Worm (Caenorhabditis elegans) whole organism, L4 larva: ENCODE data around the gene F52C6.2.
A peak's percentile ranks its signal among the peaks of the same experiment; 100 is the strongest.

Source experiments
- D1046.2 ChIP-seq: fragments of 200-800 bp; sonication (Bioruptor generic); IDR thresholded peaks from 2 replicates; pipeline ENCODE4 v1.3.6; 2022; ENCODE audit warnings: missing genetic modification characterization, missing compliant biosample characterization
- F10B5.3 ChIP-seq: sonication (generic microtip); optimal IDR thresholded peaks from 2 replicates; lab custom pipeline; 2016; ENCODE audit warnings: mild to moderate bottlenecking, missing genetic modification characterization, missing compliant biosample characterization
- F49E8.2 ChIP-seq: sonication (generic microtip); optimal IDR thresholded peaks from 2 replicates; lab custom pipeline; 2016; ENCODE audit warnings: missing compliant biosample characterization, mild to moderate bottlenecking, missing genetic modification characterization, borderline replicate concordance
- R02D3.7 ChIP-seq: fragments of 150-350 bp; sonication (generic microtip); optimal IDR thresholded peaks from 3 replicates; lab custom pipeline; 2014; ENCODE audit warnings: missing biosample characterization, missing genetic modification characterization
- Y48G9A.11 ChIP-seq: fragments of 200-800 bp; sonication (Bioruptor generic); IDR thresholded peaks from 2 replicates; pipeline ENCODE4 v1.3.6; 2022; ENCODE audit warnings: missing genetic modification reagents, missing genetic modification characterization, missing compliant biosample characterization
- Y5F2A.4 ChIP-seq: fragments of 200-800 bp; sonication (Bioruptor generic); optimal IDR thresholded peaks from 2 replicates; lab custom pipeline; 2018; ENCODE audit warnings: mild to moderate bottlenecking, missing genetic modification characterization, missing compliant biosample characterization
- ZK546.5 ChIP-seq, 2 experiments: sonication (generic microtip); optimal IDR thresholded peaks; 2 replicates each; lab custom pipeline; 2017; ENCODE audit warnings: missing biosample characterization in 2 of 2, missing genetic modification characterization in 2 of 2
- aha-1 ChIP-seq: fragments of 150-350 bp; peaks from one replicate; lab custom pipeline; 2014; ENCODE audit warnings: missing biosample characterization, missing genetic modification characterization
- ceh-20 ChIP-seq: fragments of 200-800 bp; sonication (Bioruptor generic); IDR thresholded peaks from 2 replicates; pipeline ENCODE4 v1.3.6; 2022; ENCODE audit warnings: missing genetic modification reagents, missing genetic modification characterization, missing compliant biosample characterization
- ceh-44 ChIP-seq: fragments of 200-800 bp; sonication (Bioruptor generic); IDR thresholded peaks from 2 replicates; pipeline ENCODE4 v1.3.6; 2022; ENCODE audit warnings: missing genetic modification reagents, missing genetic modification characterization, missing compliant biosample characterization
- cey-2 ChIP-seq: sonication (generic microtip); optimal IDR thresholded peaks from 3 replicates; lab custom pipeline; 2017; ENCODE audit warnings: missing genetic modification characterization, mild to moderate bottlenecking, missing compliant biosample characterization, antibody characterized with exemption, borderline replicate concordance; ENCODE audit not compliant: insufficient read depth
- daf-12 ChIP-seq: fragments of 150-350 bp; optimal IDR thresholded peaks from 2 replicates; lab custom pipeline; 2014; ENCODE audit warnings: missing biosample characterization, missing genetic modification reagents, missing genetic modification characterization
- dmd-8 ChIP-seq: fragments of 200-800 bp; sonication (Bioruptor generic); IDR thresholded peaks from 2 replicates; pipeline ENCODE4 v1.3.6; 2022; ENCODE audit warnings: missing genetic modification characterization, missing compliant biosample characterization
- dpl-1 ChIP-seq: fragments of 150-350 bp; optimal IDR thresholded peaks from 2 replicates; lab custom pipeline; 2014; ENCODE audit warnings: missing biosample characterization, missing genetic modification reagents, missing genetic modification characterization
- duxl-1 ChIP-seq: sonication (generic microtip); optimal IDR thresholded peaks from 2 replicates; lab custom pipeline; 2016; ENCODE audit warnings: mild to moderate bottlenecking, missing genetic modification characterization, moderate library complexity, missing compliant biosample characterization; ENCODE audit not compliant: poor library complexity
- dve-1 ChIP-seq: sonication (generic microtip); optimal IDR thresholded peaks from 2 replicates; lab custom pipeline; 2017; ENCODE audit warnings: antibody characterized with exemption, mild to moderate bottlenecking, missing genetic modification characterization, missing compliant biosample characterization; ENCODE audit not compliant: insufficient read depth
- egl-43 ChIP-seq: fragments of 200-800 bp; sonication (Bioruptor generic); IDR thresholded peaks from 2 replicates; pipeline ENCODE4 v1.3.6; 2022; ENCODE audit warnings: missing genetic modification reagents, missing genetic modification characterization, missing compliant biosample characterization
- gei-8 ChIP-seq: fragments of 200-800 bp; sonication (Bioruptor generic); optimal IDR thresholded peaks from 2 replicates; lab custom pipeline; 2018; ENCODE audit warnings: mild to moderate bottlenecking, missing genetic modification characterization, missing compliant biosample characterization
- lin-29 ChIP-seq: fragments of 200-800 bp; sonication (Bioruptor generic); IDR thresholded peaks from 2 replicates; pipeline ENCODE4 v1.3.6; 2022; ENCODE audit warnings: missing genetic modification reagents, missing genetic modification characterization, missing compliant biosample characterization
- lin-38 ChIP-seq: fragments of 200-800 bp; sonication (Bioruptor generic); IDR thresholded peaks from 2 replicates; pipeline ENCODE4 v1.3.6; 2022; ENCODE audit warnings: missing genetic modification reagents, missing genetic modification characterization, missing compliant biosample characterization
- madf-5 ChIP-seq, 2 experiments: fragments of 200-800 bp; sonication (Bioruptor generic); IDR thresholded peaks; 2 replicates each; pipeline ENCODE4 v1.3.6; 2022; ENCODE audit warnings: missing compliant biosample characterization in 2 of 2, missing genetic modification characterization in 2 of 2
- mdt-29 ChIP-seq: fragments of 200-800 bp; sonication (Bioruptor generic); IDR thresholded peaks from 2 replicates; pipeline ENCODE4 v1.3.6; 2022; ENCODE audit warnings: missing genetic modification reagents, missing genetic modification characterization, missing compliant biosample characterization
- mxl-2 ChIP-seq: fragments of 200-800 bp; sonication (Bioruptor generic); conservative IDR thresholded peaks from 2 replicates; pipeline ENCODE4 v1.3.6; 2022; ENCODE audit warnings: missing genetic modification reagents, missing genetic modification characterization, missing compliant biosample characterization
- nhr-10 ChIP-seq: fragments of 150-350 bp; optimal IDR thresholded peaks from 2 replicates; lab custom pipeline; 2014; ENCODE audit warnings: missing biosample characterization, missing genetic modification characterization
- nhr-48 ChIP-seq: sonication (generic microtip); optimal IDR thresholded peaks from 2 replicates; lab custom pipeline; 2016; ENCODE audit warnings: mild to moderate bottlenecking, missing genetic modification characterization, missing compliant biosample characterization
- nhr-77 ChIP-seq: fragments of 150-350 bp; optimal IDR thresholded peaks from 2 replicates; lab custom pipeline; 2014; ENCODE audit warnings: missing biosample characterization, missing genetic modification characterization
- pha-4 ChIP-seq, 2 experiments: fragments of 150-350 bp in 1 of 2; fragments of 200-800 bp in 1 of 2; sonication (Bioruptor generic) in 1 of 2; IDR thresholded peaks in 1 of 2; optimal IDR thresholded peaks in 1 of 2; 2 replicates each; pipeline versions ENCODE4 v1.3.6 to Lab custom; 2014 to 2022; ENCODE audit warnings: missing genetic modification characterization in 2 of 2, missing genetic modification reagents in 2 of 2, missing biosample characterization in 1 of 2, missing compliant biosample characterization in 1 of 2
- php-3 ChIP-seq: fragments of 200-800 bp; sonication (Bioruptor generic); IDR thresholded peaks from 2 replicates; pipeline ENCODE4 v1.3.6; 2022; ENCODE audit warnings: missing genetic modification reagents, missing genetic modification characterization, missing compliant biosample characterization
- saeg-2 ChIP-seq: fragments of 200-800 bp; sonication (Bioruptor generic); IDR thresholded peaks from 2 replicates; pipeline ENCODE4 v1.3.6; 2022; ENCODE audit warnings: missing genetic modification reagents, missing genetic modification characterization, missing compliant biosample characterization
- tra-1 ChIP-seq: fragments of 200-800 bp; sonication (Bioruptor generic); IDR thresholded peaks from 2 replicates; pipeline ENCODE4 v1.3.6; 2022; ENCODE audit warnings: missing genetic modification reagents, missing genetic modification characterization, missing compliant biosample characterization
- unc-39 ChIP-seq: sonication (generic microtip); optimal IDR thresholded peaks from 2 replicates; lab custom pipeline; 2017; ENCODE audit warnings: missing biosample characterization, missing genetic modification characterization
- unc-62 ChIP-seq, 3 experiments: fragments of 150-350 bp in 1 of 3; sonication (generic microtip); optimal IDR thresholded peaks in 2 of 3; peaks in 1 of 3; 1 replicate in 1 of 3; 2 replicates in 2 of 3; lab custom pipeline; 2014 to 2017; ENCODE audit warnings: missing biosample characterization in 3 of 3, missing genetic modification characterization in 3 of 3, missing genetic modification reagents in 3 of 3, missing genotype in 1 of 3
- ztf-11 ChIP-seq: fragments of 150-350 bp; optimal IDR thresholded peaks from 2 replicates; lab custom pipeline; 2014; ENCODE audit warnings: missing biosample characterization, missing genetic modification characterization

F52C6.2 gene

DNA sequence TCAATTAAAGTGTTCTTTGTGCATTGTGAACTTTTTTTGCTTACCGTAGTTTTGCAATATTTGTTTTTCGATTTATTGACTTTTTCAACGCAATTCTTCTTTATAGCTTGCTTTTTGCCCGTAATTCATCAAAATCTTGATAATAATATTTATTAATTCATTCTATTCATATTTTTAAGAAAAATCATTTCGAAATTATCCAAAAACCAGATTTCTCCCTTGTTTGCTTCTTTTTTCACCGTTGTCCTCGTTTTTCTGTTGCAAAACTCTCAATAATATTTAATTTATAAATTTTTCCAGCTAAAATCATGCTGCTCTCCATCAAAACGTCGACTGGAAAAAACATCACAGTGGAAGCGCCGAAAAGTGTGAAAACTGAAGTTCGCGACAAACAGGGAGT, 1.8 kb upstream of the F52C6.2 start, which contains the start of gene F52C6.3:
TSS of gene F52C6.3 (plus strand) at position 301 of the 400 bp plus-strand sequence.
- TF ChIP-seq nhr-48 (tag; lab: Kevin White, UChicago), result no peak
- TF ChIP-seq duxl-1 (tag; lab: Kevin White, UChicago), result no peak
- TF ChIP-seq pha-4 (GFP tag; IDR thresholded peaks at IDR 0.05; lab: Robert Waterston, UW), result no peak
- no peak for TF ChIP-seq pha-4 (tag; optimal IDR thresholded peaks at IDR 0.05; lab: Kevin White, UChicago)

DNA sequence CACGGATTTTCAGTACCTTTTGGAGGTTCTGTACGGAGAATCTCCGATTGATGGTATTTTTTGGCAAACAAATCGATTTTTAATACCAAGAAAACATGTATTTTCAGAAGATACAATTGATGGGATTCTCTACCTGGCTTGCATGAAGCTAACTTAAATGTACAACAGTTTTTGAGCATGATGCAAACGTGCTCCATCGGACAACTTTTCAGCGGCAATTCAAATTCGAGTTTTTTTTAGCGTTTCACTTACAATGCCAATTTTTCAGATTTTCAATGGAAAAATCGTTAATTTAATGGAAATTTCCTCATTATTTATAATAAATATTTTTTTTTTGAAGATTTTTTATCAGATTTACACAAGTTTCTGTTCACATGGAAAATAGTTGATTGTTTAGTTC, 2.3 kb downstream of the F52C6.2 start:
- TF ChIP-seq ceh-44 (GFP tag; lab: Robert Waterston, UW), result no peak
- peak; percentile 25 for TF ChIP-seq aha-1 (tag; lab: Kevin White, UChicago)
- no peak for TF ChIP-seq daf-12
- TF ChIP-seq mdt-29 (GFP tag; lab: Robert Waterston, UW), result no peak
- no peak for TF ChIP-seq Y48G9A.11 (GFP tag; lab: Robert Waterston, UW)
- TF ChIP-seq mxl-2, result no peak
- TF ChIP-seq F10B5.3 (tag; lab: Kevin White, UChicago), result no peak
- TF ChIP-seq egl-43 (GFP tag; lab: Robert Waterston, UW), result no peak
- peak; percentile 30; the same call in 1 of the 2 replicates for TF ChIP-seq lin-38 (GFP tag; lab: Robert Waterston, UW)
- TF ChIP-seq dpl-1 (GFP tag; lab: Kevin White, UChicago), result no peak
- no peak for TF ChIP-seq dmd-8 (GFP tag; lab: Robert Waterston, UW)
- no peak for TF ChIP-seq unc-39 (tag; lab: Kevin White, UChicago)
- no peak for TF ChIP-seq D1046.2

DNA sequence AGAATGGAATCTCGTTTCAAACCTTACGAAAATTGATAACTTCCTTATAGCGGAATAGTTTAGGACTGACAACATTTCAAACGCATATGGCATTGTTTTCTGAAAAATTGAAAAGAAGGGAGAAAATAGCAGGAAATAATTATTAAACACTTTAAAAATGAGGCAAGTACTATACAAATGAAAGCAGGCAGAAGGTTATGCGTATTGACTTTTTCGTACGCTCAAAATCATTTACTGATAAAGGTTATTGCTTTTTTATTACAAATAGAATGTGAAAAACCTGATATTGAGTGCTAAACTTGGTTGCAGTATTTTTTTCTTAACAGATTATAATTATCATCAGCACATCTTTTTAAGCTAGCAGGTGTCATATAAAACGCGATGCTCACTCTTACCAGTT, 13.4 kb downstream of the F52C6.2 start, which contains the start of gene ZK250.13:
TSS of gene ZK250.13 (minus strand) at position 101 of the 400 bp plus-strand sequence.
- TF ChIP-seq cey-2 (tag; lab: Kevin White, UChicago) (no peak), lin-29 (GFP tag; lab: Robert Waterston, UW) (no peak), ZK546.5 (tag; optimal IDR thresholded peaks at IDR 0.05; lab: Kevin White, UChicago) (no peak), madf-5 (GFP tag; IDR thresholded peaks at IDR 0.05; lab: Robert Waterston, UW) (no peak), unc-62 (GFP tag; optimal IDR thresholded peaks at IDR 0.05 in 1 of 2; lab: Kevin White, UChicago) (no peak), unc-62 (tag; optimal IDR thresholded peaks at IDR 0.05; lab: Kevin White, UChicago) (no peak), php-3 (GFP tag; lab: Robert Waterston, UW) (peak; percentile 78)

DNA sequence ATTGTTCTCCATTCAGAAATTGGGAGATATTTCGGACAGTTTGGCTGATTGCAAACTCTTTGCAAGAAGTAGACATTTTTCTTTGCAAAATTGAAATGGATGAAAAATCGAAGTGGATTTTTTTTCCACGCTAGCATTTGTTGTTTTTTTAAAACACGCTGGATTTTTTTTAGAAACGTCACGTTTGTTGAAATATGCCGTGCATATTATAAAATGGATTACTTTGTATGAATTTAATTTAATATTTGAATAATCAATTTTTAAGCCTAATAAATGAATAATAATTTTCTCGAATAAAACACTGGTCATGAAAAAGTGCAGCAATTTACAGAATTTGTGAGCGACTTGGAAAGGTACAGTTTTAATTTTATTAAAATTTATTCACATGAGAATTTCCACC, 18.8 kb downstream of the F52C6.2 start, which contains the start of gene ZK250.14:
TSS of gene ZK250.14 (minus strand) at position 101 of the 400 bp plus-strand sequence.
- TF ChIP-seq gei-8 (GFP tag; lab: Kevin White, UChicago), result no peak
- TF ChIP-seq R02D3.7 (tag; lab: Kevin White, UChicago), result no peak
- TF ChIP-seq ztf-11 (tag; lab: Kevin White, UChicago), result no peak
- no peak for TF ChIP-seq F10B5.3 (tag; lab: Kevin White, UChicago)
- no peak for TF ChIP-seq saeg-2 (GFP tag; lab: Robert Waterston, UW)
- no peak for TF ChIP-seq nhr-77 (tag; lab: Kevin White, UChicago)
- no peak for TF ChIP-seq dve-1 (tag; lab: Kevin White, UChicago)
- no peak for TF ChIP-seq Y5F2A.4 (GFP tag; lab: Kevin White, UChicago)
- no peak for TF ChIP-seq ZK546.5 (tag; optimal IDR thresholded peaks at IDR 0.05; lab: Kevin White, UChicago)
- no peak for TF ChIP-seq ceh-20 (GFP tag; lab: Robert Waterston, UW)
- no peak for TF ChIP-seq lin-29 (GFP tag; lab: Robert Waterston, UW)
- no peak for TF ChIP-seq madf-5 (GFP tag; IDR thresholded peaks at IDR 0.05; lab: Robert Waterston, UW)
- TF ChIP-seq nhr-10 (tag; lab: Kevin White, UChicago), result no peak
- no peak for TF ChIP-seq tra-1 (GFP tag; lab: Robert Waterston, UW)
- TF ChIP-seq F49E8.2 (tag; lab: Kevin White, UChicago), result no peak
